Worm (Caenorhabditis elegans) whole organism, L4/young adult: ENCODE results near the gene F35F10.6.

Source experiments
- dao-5 ChIP-seq: sonication (generic microtip); optimal IDR thresholded peaks from 2 replicates; lab custom pipeline; 2016; ENCODE audit warnings: missing genotype, missing genetic modification characterization, moderate library complexity, missing compliant biosample characterization
- him-1 ChIP-seq: sonication (generic microtip); optimal IDR thresholded peaks from 2 replicates; lab custom pipeline; 2016; ENCODE audit warnings: missing genotype, missing genetic modification reagents, missing genetic modification characterization, missing compliant biosample characterization

DNA sequence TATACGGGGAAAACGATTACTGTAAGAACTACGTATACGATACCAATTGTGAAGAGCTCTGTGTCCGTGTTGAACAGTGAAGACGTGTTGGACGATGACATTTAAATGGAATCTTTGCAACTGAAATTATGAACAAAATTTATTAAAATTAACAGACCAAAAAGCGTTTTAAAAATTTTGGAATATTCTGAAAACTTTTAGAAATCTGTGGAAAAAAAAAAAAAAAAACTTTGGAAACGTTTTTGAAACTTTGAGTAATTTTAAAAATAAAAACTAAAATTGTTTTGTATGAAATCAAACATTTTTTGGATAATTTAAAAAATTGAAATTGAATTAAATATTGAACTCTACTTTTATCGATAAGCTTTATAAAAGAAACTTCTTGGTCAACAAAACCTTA, 33.1 kb downstream of the F35F10.6 start, which contains the start of gene srt-63:
- no peak for TF ChIP-seq dao-5
- TF ChIP-seq him-1 (tag; lab: Kevin White, UChicago) = no peak
